Worm (Caenorhabditis elegans): ENCODE measurements around the gene Y46G5A.39.

ce11 chrII:12774402-12774801 is 20.8 kb upstream of the Y46G5A.39 start, which contains the start of gene Y46G5A.14:
- no peak for TF ChIP-seq blmp-1 (tag; optimal IDR thresholded peaks at IDR 0.05)
- no peak for TF ChIP-seq unc-86 (tag; optimal IDR thresholded peaks at IDR 0.05)
- no peak for TF ChIP-seq nhr-76 (tag; optimal IDR thresholded peaks at IDR 0.05)
- no peak for TF ChIP-seq lin-35 (GFP tag; optimal IDR thresholded peaks at IDR 0.05)
- TF ChIP-seq unc-62 (GFP tag; optimal IDR thresholded peaks at IDR 0.05), result no peak
- no peak for TF ChIP-seq tbx-2 (tag; optimal IDR thresholded peaks at IDR 0.05)
- no peak for TF ChIP-seq mef-2 (tag; optimal IDR thresholded peaks at IDR 0.05)
- TF ChIP-seq lin-39 (tag; optimal IDR thresholded peaks at IDR 0.05), result no peak
- no peak for TF ChIP-seq snpc-4 (tag; optimal IDR thresholded peaks at IDR 0.05)
- no peak for TF ChIP-seq nhr-77 (tag; optimal IDR thresholded peaks at IDR 0.05)
- TF ChIP-seq nhr-237 (tag; optimal IDR thresholded peaks at IDR 0.05), result no peak
- TF ChIP-seq nhr-90 (tag; optimal IDR thresholded peaks at IDR 0.05; ENCODE audit: poor library complexity), result no peak

All from whole organism, L1 larva.